Fruit fly (Drosophila melanogaster) whole organism, embryonic: ENCODE measurements around the gene Utx.

ENCODE experiments used
- Blimp-1 ChIP-seq: fragments of 200-800 bp; sonication (Bioruptor generic); optimal IDR thresholded peaks from 3 replicates; lab custom pipeline; 2018; ENCODE audit warnings: missing biosample characterization, missing genetic modification characterization, mild to moderate bottlenecking, moderate library complexity, missing genetic modification reagents
- CG10147 ChIP-seq: fragments of 200-800 bp; sonication (Bioruptor generic); optimal IDR thresholded peaks from 2 replicates; lab custom pipeline; 2019; ENCODE audit warnings: missing biosample characterization, mild to moderate bottlenecking, missing genetic modification characterization, moderate library complexity
- CG2678 ChIP-seq: fragments of 200-800 bp; sonication (Bioruptor generic); optimal IDR thresholded peaks from 3 replicates; lab custom pipeline; 2019; ENCODE audit warnings: missing biosample characterization, mild to moderate bottlenecking, missing genetic modification characterization, moderate library complexity
- CG30403 ChIP-seq: fragments of 200-800 bp; sonication (Bioruptor generic); optimal IDR thresholded peaks from 3 replicates; lab custom pipeline; 2016; ENCODE audit warnings: missing biosample characterization, missing genetic modification characterization
- CG6683 ChIP-seq: fragments of 200-800 bp; sonication (Bioruptor generic); optimal IDR thresholded peaks from 2 replicates; lab custom pipeline; 2017; ENCODE audit warnings: missing biosample characterization, mild to moderate bottlenecking, missing genetic modification characterization, missing genetic modification reagents
- CG7987 ChIP-seq: fragments of 200-800 bp; sonication (Bioruptor generic); optimal IDR thresholded peaks from 2 replicates; lab custom pipeline; 2018; ENCODE audit warnings: missing biosample characterization, mild to moderate bottlenecking, missing genetic modification characterization, moderate library complexity
- CG8944 ChIP-seq: fragments of 200-800 bp; sonication (Bioruptor generic); optimal IDR thresholded peaks from 3 replicates; lab custom pipeline; 2016; ENCODE audit warnings: missing biosample characterization, missing genetic modification characterization
- CG9437 ChIP-seq: fragments of 200-800 bp; sonication (Bioruptor generic); optimal IDR thresholded peaks from 2 replicates; lab custom pipeline; 2018; ENCODE audit warnings: missing biosample characterization, mild to moderate bottlenecking, missing genetic modification characterization
- CG9609 ChIP-seq: fragments of 200-800 bp; sonication (Bioruptor generic); optimal IDR thresholded peaks from 3 replicates; lab custom pipeline; 2016; ENCODE audit warnings: missing biosample characterization, missing genetic modification characterization
- CG9727 ChIP-seq: fragments of 200-800 bp; sonication (Bioruptor generic); optimal IDR thresholded peaks from 3 replicates; lab custom pipeline; 2017; ENCODE audit warnings: missing biosample characterization, mild to moderate bottlenecking, missing genetic modification characterization
- CG9797 ChIP-seq: fragments of 200-800 bp; sonication (Bioruptor generic); optimal IDR thresholded peaks from 3 replicates; lab custom pipeline; 2018; ENCODE audit warnings: missing biosample characterization, mild to moderate bottlenecking, missing genetic modification characterization
- CHES-1-like ChIP-seq: fragments of 200-800 bp; sonication (Bioruptor generic); optimal IDR thresholded peaks from 2 replicates; lab custom pipeline; 2016; ENCODE audit warnings: missing biosample characterization, missing genetic modification characterization
- CoRest ChIP-seq: fragments of 200-800 bp; sonication (Bioruptor generic); optimal IDR thresholded peaks from 3 replicates; lab custom pipeline; 2018; ENCODE audit warnings: missing biosample characterization, mild to moderate bottlenecking, missing genetic modification characterization, moderate library complexity
- Dfd ChIP-seq, 2 experiments: fragments of >200 bp; optimal IDR thresholded peaks; 2 replicates each; lab custom pipeline; 2017; ENCODE audit warnings: missing biosample characterization in 2 of 2, missing genetic modification characterization in 2 of 2
- Dip2 ChIP-seq: fragments of 200-800 bp; sonication (Bioruptor generic); IDR thresholded peaks from 2 replicates; pipeline ENCODE4 v1.3.6; 2022; ENCODE audit warnings: missing biosample characterization, missing genetic modification characterization
- Drgx ChIP-seq: fragments of 200-800 bp; sonication (Bioruptor generic); IDR thresholded peaks from 2 replicates; pipeline ENCODE4 v1.3.6; 2022; ENCODE audit warnings: missing biosample characterization, missing genetic modification characterization
- E2f2 ChIP-seq: fragments of 200-800 bp; sonication (Bioruptor generic); IDR thresholded peaks from 2 replicates; pipeline ENCODE4 v1.3.6; 2022; ENCODE audit warnings: missing biosample characterization, missing genetic modification characterization
- GATAe ChIP-seq: fragments of 200-800 bp; sonication (Bioruptor generic); conservative IDR thresholded peaks from 2 replicates; pipeline ENCODE4 v1.3.6; 2022; ENCODE audit warnings: missing biosample characterization, missing genetic modification characterization
- Hr51 ChIP-seq, 2 experiments: fragments of 200-800 bp; sonication (Bioruptor generic); optimal IDR thresholded peaks; 2 replicates in 1 of 2; 3 replicates in 1 of 2; lab custom pipeline; 2016 to 2018; ENCODE audit warnings: missing biosample characterization in 2 of 2, missing genetic modification characterization in 2 of 2, mild to moderate bottlenecking in 1 of 2, moderate library complexity in 1 of 2
- Mes4 ChIP-seq: fragments of 200-800 bp; sonication (Bioruptor generic); optimal IDR thresholded peaks from 2 replicates; lab custom pipeline; 2016; ENCODE audit warnings: missing biosample characterization, missing genetic modification characterization
- Myb ChIP-seq: fragments of 200-800 bp; sonication (Bioruptor generic); optimal IDR thresholded peaks from 2 replicates; lab custom pipeline; 2016; ENCODE audit warnings: missing biosample characterization, missing genetic modification characterization
- NFAT ChIP-seq: fragments of 200-800 bp; sonication (Bioruptor generic); IDR thresholded peaks from 2 replicates; pipeline ENCODE4 v1.3.6; 2022; ENCODE audit warnings: missing biosample characterization, missing genetic modification characterization
- Rfx ChIP-seq: fragments of 200-800 bp; sonication (Bioruptor generic); IDR thresholded peaks from 2 replicates; pipeline ENCODE4 v1.3.6; 2022; ENCODE audit warnings: missing biosample characterization, missing genetic modification characterization
- Sry-δ ChIP-seq: fragments of 200-800 bp; sonication (Bioruptor generic); optimal IDR thresholded peaks from 2 replicates; lab custom pipeline; 2016; ENCODE audit warnings: missing biosample characterization, missing genetic modification characterization
- Trl ChIP-seq, 3 experiments: fragments of >200 bp in 2 of 3; fragments of 200-800 bp in 1 of 3; sonication (Bioruptor generic) in 1 of 3; optimal IDR thresholded peaks; 2 replicates in 1 of 3; 3 replicates in 2 of 3; lab custom pipeline; 2016 to 2017; ENCODE audit warnings: missing biosample characterization in 1 of 3, missing genetic modification characterization in 1 of 3
- Xrp1 ChIP-seq: fragments of 200-800 bp; sonication (Bioruptor generic); IDR thresholded peaks from 2 replicates; pipeline ENCODE4 v1.3.6; 2022; ENCODE audit warnings: missing biosample characterization, missing genetic modification characterization
- ac ChIP-seq: fragments of 200-800 bp; sonication (Bioruptor generic); optimal IDR thresholded peaks from 3 replicates; lab custom pipeline; 2017; ENCODE audit warnings: missing biosample characterization, mild to moderate bottlenecking, missing genetic modification characterization
- aop ChIP-seq: fragments of 200-800 bp; sonication (Bioruptor generic); IDR thresholded peaks from 2 replicates; pipeline ENCODE4 v1.3.6; 2022; ENCODE audit warnings: missing biosample characterization, missing genetic modification characterization
- bbx ChIP-seq: fragments of 200-800 bp; sonication (Bioruptor generic); IDR thresholded peaks from 2 replicates; pipeline ENCODE4 v1.3.6; 2022; ENCODE audit warnings: missing biosample characterization, missing genetic modification characterization; ENCODE audit not compliant: partially characterized antibody
- bigmax ChIP-seq: fragments of 200-800 bp; sonication (Bioruptor generic); optimal IDR thresholded peaks from 2 replicates; lab custom pipeline; 2018; ENCODE audit warnings: missing biosample characterization, mild to moderate bottlenecking, missing genetic modification characterization
- dmrt11E ChIP-seq: fragments of 200-800 bp; sonication (Bioruptor generic); optimal IDR thresholded peaks from 3 replicates; lab custom pipeline; 2018; ENCODE audit warnings: missing biosample characterization, mild to moderate bottlenecking, missing genetic modification characterization, moderate library complexity
- dmrt99B ChIP-seq: fragments of 200-800 bp; sonication (Bioruptor generic); optimal IDR thresholded peaks from 2 replicates; lab custom pipeline; 2018; ENCODE audit warnings: missing biosample characterization, mild to moderate bottlenecking, missing genetic modification characterization, moderate library complexity
- ewg ChIP-seq: fragments of 200-800 bp; sonication (Bioruptor generic); optimal IDR thresholded peaks from 3 replicates; lab custom pipeline; 2017; ENCODE audit warnings: mild to moderate bottlenecking, missing biosample characterization, missing genetic modification reagents, missing genetic modification characterization
- eyg ChIP-seq: fragments of 200-800 bp; sonication (Bioruptor generic); optimal IDR thresholded peaks from 3 replicates; lab custom pipeline; 2016; ENCODE audit warnings: missing biosample characterization, missing genetic modification characterization
- fd3F ChIP-seq: fragments of 200-800 bp; sonication (Bioruptor generic); optimal IDR thresholded peaks from 2 replicates; lab custom pipeline; 2018; ENCODE audit warnings: missing biosample characterization, mild to moderate bottlenecking, missing genetic modification characterization, moderate library complexity
- ftz-f1 ChIP-seq: fragments of 200-800 bp; sonication (Bioruptor generic); optimal IDR thresholded peaks from 2 replicates; lab custom pipeline; 2016; ENCODE audit warnings: missing biosample characterization, missing genetic modification characterization
- gce ChIP-seq: fragments of 200-800 bp; sonication (Bioruptor generic); IDR thresholded peaks from 3 replicates; pipeline ENCODE4 v1.3.6; 2022; ENCODE audit warnings: missing biosample characterization, missing genetic modification characterization
- gt ChIP-seq: fragments of 200-800 bp; sonication (Bioruptor generic); IDR thresholded peaks from 2 replicates; pipeline ENCODE4 v1.3.6; 2022; ENCODE audit warnings: missing biosample characterization, missing genetic modification characterization
- kah ChIP-seq: fragments of 200-800 bp; sonication (Bioruptor generic); optimal IDR thresholded peaks from 2 replicates; lab custom pipeline; 2018; ENCODE audit warnings: missing biosample characterization, mild to moderate bottlenecking, missing genetic modification characterization
- lilli ChIP-seq: fragments of 200-800 bp; sonication (Bioruptor generic); optimal IDR thresholded peaks from 3 replicates; lab custom pipeline; 2016; ENCODE audit warnings: missing biosample characterization, missing genetic modification characterization
- mam ChIP-seq: fragments of 200-800 bp; sonication (Bioruptor generic); optimal IDR thresholded peaks from 3 replicates; lab custom pipeline; 2016; ENCODE audit warnings: missing biosample characterization, missing genetic modification characterization
- p53 ChIP-seq: fragments of 200-800 bp; sonication (Bioruptor generic); optimal IDR thresholded peaks from 2 replicates; lab custom pipeline; 2016; ENCODE audit warnings: missing biosample characterization, missing genetic modification characterization
- psq ChIP-seq: fragments of 200-800 bp; sonication (Bioruptor generic); optimal IDR thresholded peaks from 2 replicates; lab custom pipeline; 2017; ENCODE audit warnings: missing biosample characterization, missing genetic modification characterization
- pzg ChIP-seq: fragments of 200-800 bp; sonication (Bioruptor generic); optimal IDR thresholded peaks from 3 replicates; lab custom pipeline; 2018; ENCODE audit warnings: missing biosample characterization, mild to moderate bottlenecking, missing genetic modification characterization, moderate library complexity
- sim ChIP-seq: fragments of 200-800 bp; sonication (Bioruptor generic); IDR thresholded peaks from 2 replicates; pipeline ENCODE4 v1.3.6; 2022; ENCODE audit warnings: missing biosample characterization, missing genetic modification characterization
- slp2 ChIP-seq: fragments of 200-800 bp; sonication (Bioruptor generic); optimal IDR thresholded peaks from 2 replicates; lab custom pipeline; 2016; ENCODE audit warnings: missing biosample characterization, missing genetic modification characterization
- tll ChIP-seq, 2 experiments: fragments of 200-800 bp in 1 of 2; fragments of >200 bp in 1 of 2; sonication (Bioruptor generic) in 1 of 2; optimal IDR thresholded peaks; 2 replicates each; lab custom pipeline; 2017 to 2019; ENCODE audit warnings: missing biosample characterization in 2 of 2, missing genetic modification characterization in 2 of 2, mild to moderate bottlenecking in 1 of 2, moderate library complexity in 1 of 2
- twi ChIP-seq: fragments of 200-800 bp; optimal IDR thresholded peaks from 2 replicates; lab custom pipeline; 2019; ENCODE audit warnings: missing biosample characterization, mild to moderate bottlenecking, missing genetic modification characterization, moderate library complexity
- vnd ChIP-seq: fragments of 200-800 bp; sonication (Bioruptor generic); IDR thresholded peaks from 3 replicates; pipeline ENCODE4 v1.3.6; 2022; ENCODE audit warnings: missing biosample characterization, missing genetic modification characterization; ENCODE audit not compliant: partially characterized antibody
- yki ChIP-seq: fragments of >200 bp; optimal IDR thresholded peaks from 3 replicates; lab custom pipeline; 2018
- z ChIP-seq: fragments of 200-800 bp; sonication (Bioruptor generic); IDR thresholded peaks from 3 replicates; pipeline ENCODE4 v1.3.6; 2022; ENCODE audit warnings: missing biosample characterization, missing genetic modification characterization

Gene Utx

DNA sequence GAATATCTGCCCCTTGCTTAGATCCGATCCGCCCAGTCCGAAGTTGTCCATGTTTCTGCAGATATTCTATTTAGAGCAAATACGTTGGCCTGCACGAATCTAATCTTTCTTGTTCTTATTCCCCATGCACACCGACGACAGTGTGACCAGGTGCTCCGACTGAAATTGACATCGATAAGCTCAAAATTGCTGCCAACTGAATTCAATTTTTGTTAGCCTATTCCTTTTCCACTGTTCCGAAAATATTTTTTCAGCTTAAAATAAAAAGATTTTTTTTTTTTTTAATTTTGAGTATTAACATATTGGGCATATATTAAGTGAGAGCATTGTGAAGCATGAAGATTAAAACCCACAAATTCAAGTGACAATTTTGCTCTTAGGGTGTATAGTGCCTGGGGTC, 25.2 kb upstream of the Utx start, which contains the start of gene nmd (continued):
- peak; percentile 71 for TF ChIP-seq CG9797 (GFP tag; lab: Kevin White, UChicago)
- no peak for TF ChIP-seq CG9437 (GFP tag; lab: Kevin White, UChicago)
- no peak for TF ChIP-seq NFAT
- peak; percentile 24 for TF ChIP-seq CoRest (tag; lab: Kevin White, UChicago)
- TF ChIP-seq psq (GFP tag; lab: Kevin White, UChicago): no peak
- no peak for TF ChIP-seq eyg (GFP tag; lab: Kevin White, UChicago)
- peak; percentile 47 for TF ChIP-seq Sry-δ (GFP tag; lab: Kevin White, UChicago)
- TF ChIP-seq lilli (GFP tag; lab: Kevin White, UChicago): peak; percentile 28
- peak; percentile 19 for TF ChIP-seq mam (GFP tag; lab: Kevin White, UChicago)
- no peak for TF ChIP-seq Dfd (GFP tag; optimal IDR thresholded peaks at IDR 0.05; lab: Kevin White, UChicago)
- no peak for TF ChIP-seq Trl (optimal IDR thresholded peaks at IDR 0.05; lab: Kevin White, UChicago)
- no peak for TF ChIP-seq Trl (GFP tag; optimal IDR thresholded peaks at IDR 0.05; lab: Kevin White, UChicago)
- no peak for TF ChIP-seq dmrt11E (tag; lab: Kevin White, UChicago)
- no peak for TF ChIP-seq ftz-f1 (GFP tag; lab: Kevin White, UChicago)
- no peak for TF ChIP-seq yki
- TF ChIP-seq vnd (GFP tag; lab: Robert Waterston, UW): no peak
- TF ChIP-seq CG6683: no peak
- TF ChIP-seq ewg (GFP tag; lab: Kevin White, UChicago): no peak
- no peak for TF ChIP-seq CHES-1-like (GFP tag; lab: Kevin White, UChicago)
- no peak for TF ChIP-seq CG10147 (GFP tag; lab: Kevin White, UChicago)
- no peak for TF ChIP-seq dmrt99B (tag; lab: Kevin White, UChicago)
- no peak for TF ChIP-seq tll (GFP tag; optimal IDR thresholded peaks at IDR 0.05; lab: Kevin White, UChicago)
- peak; percentile 57 for TF ChIP-seq Rfx
- peak; percentile 20 for TF ChIP-seq Myb (GFP tag; lab: Kevin White, UChicago)
- TF ChIP-seq E2f2: peak; percentile 35; the same call in 1 of the 2 replicates
- no peak for TF ChIP-seq Mes4 (GFP tag; lab: Kevin White, UChicago)
- TF ChIP-seq CG30403 (GFP tag; lab: Kevin White, UChicago): peak; percentile 21
- no peak for TF ChIP-seq bigmax
- TF ChIP-seq CG8944 (GFP tag; lab: Kevin White, UChicago): no peak
- TF ChIP-seq Drgx: no peak
- peak; percentile 17 for TF ChIP-seq CG7987 (GFP tag; lab: Kevin White, UChicago)
- TF ChIP-seq CG9727: no peak
- no peak for TF ChIP-seq gt
- no peak for TF ChIP-seq z (GFP tag; lab: Robert Waterston, UW)
- TF ChIP-seq gce (GFP tag; lab: Robert Waterston, UW): no peak
- TF ChIP-seq pzg (GFP tag; lab: Kevin White, UChicago): peak; percentile 80
- no peak for TF ChIP-seq Blimp-1
- peak; percentile 38; the same call in 1 of the 2 replicates for TF ChIP-seq bbx (GFP tag; lab: Robert Waterston, UW)
- no peak for TF ChIP-seq sim (GFP tag; lab: Robert Waterston, UW)
- TF ChIP-seq aop: no peak
- no peak for TF ChIP-seq Xrp1 (GFP tag; lab: Robert Waterston, UW)
- TF ChIP-seq slp2 (GFP tag; lab: Kevin White, UChicago): no peak
- no peak for TF ChIP-seq ac (GFP tag; lab: Kevin White, UChicago)
- TF ChIP-seq Dip2 (GFP tag; lab: Robert Waterston, UW): no peak
- peak in 1 of 2 experiments; percentile 24 for TF ChIP-seq Hr51 (GFP tag; optimal IDR thresholded peaks at IDR 0.05; lab: Kevin White, UChicago)
- TF ChIP-seq CG2678: peak; percentile 6
- TF ChIP-seq p53 (GFP tag; lab: Kevin White, UChicago): peak; percentile 36
- TF ChIP-seq twi (tag; lab: Kevin White, UChicago): no peak
- no peak for TF ChIP-seq fd3F
- TF ChIP-seq kah: no peak
- no peak for TF ChIP-seq GATAe
- no peak for TF ChIP-seq CG9609 (GFP tag; lab: Kevin White, UChicago)
